Worm (Caenorhabditis elegans) whole organism, L1 larva: ENCODE data around the gene F47C12.7.

ENCODE experiments used
- C04F5.9 ChIP-seq: sonication (generic microtip); optimal IDR thresholded peaks from 2 replicates; lab custom pipeline; 2016; ENCODE audit warnings: missing genetic modification characterization, missing compliant biosample characterization
- C16A3.4 ChIP-seq: fragments of 150-350 bp; optimal IDR thresholded peaks from 2 replicates; lab custom pipeline; 2014; ENCODE audit warnings: missing biosample characterization, missing genetic modification characterization
- C34B4.2 ChIP-seq: sonication (generic microtip); optimal IDR thresholded peaks from 2 replicates; lab custom pipeline; 2017; ENCODE audit warnings: mild to moderate bottlenecking, missing genetic modification characterization, missing compliant biosample characterization
- F16B12.6 ChIP-seq: fragments of 150-350 bp; optimal IDR thresholded peaks from 2 replicates; lab custom pipeline; 2014; ENCODE audit warnings: missing biosample characterization, missing genetic modification characterization
- aha-1 ChIP-seq: fragments of 150-350 bp; optimal IDR thresholded peaks from 2 replicates; lab custom pipeline; 2014; ENCODE audit warnings: missing biosample characterization, missing genetic modification characterization
- alr-1 ChIP-seq: fragments of 200-800 bp; sonication (Bioruptor generic); optimal IDR thresholded peaks from 2 replicates; lab custom pipeline; 2018; ENCODE audit warnings: borderline replicate concordance, mild to moderate bottlenecking, missing genetic modification characterization, missing compliant biosample characterization
- blmp-1 ChIP-seq: fragments of 150-350 bp; optimal IDR thresholded peaks from 2 replicates; lab custom pipeline; 2014; ENCODE audit warnings: missing biosample characterization, missing genetic modification characterization
- ceh-88 ChIP-seq: fragments of 200-800 bp; sonication (Bioruptor generic); IDR thresholded peaks from 2 replicates; pipeline ENCODE4 v1.3.6; 2022; ENCODE audit warnings: missing genetic modification characterization, missing compliant biosample characterization
- ceh-90 ChIP-seq: sonication (generic microtip); optimal IDR thresholded peaks from 2 replicates; lab custom pipeline; 2016; ENCODE audit warnings: missing genetic modification characterization, missing compliant biosample characterization
- ces-1 ChIP-seq: fragments of 150-350 bp; optimal IDR thresholded peaks from 2 replicates; lab custom pipeline; 2014; ENCODE audit warnings: missing biosample characterization, missing genetic modification reagents, missing genetic modification characterization
- dpl-1 ChIP-seq, 3 experiments: fragments of 150-350 bp in 2 of 3; sonication (generic microtip) in 1 of 3; optimal IDR thresholded peaks; 2 replicates each; lab custom pipeline; 2014 to 2017; ENCODE audit warnings: missing biosample characterization in 3 of 3, missing genetic modification characterization in 3 of 3, missing genetic modification reagents in 3 of 3
- efl-1 ChIP-seq, 4 experiments: fragments of 150-350 bp; optimal IDR thresholded peaks in 3 of 4; peaks in 1 of 4; 1 replicate in 1 of 4; 2 replicates in 3 of 4; lab custom pipeline; 2014; ENCODE audit warnings: missing biosample characterization in 2 of 4, missing genetic modification characterization in 2 of 4, missing genetic modification reagents in 2 of 4
- egl-27 ChIP-seq, 2 experiments: fragments of 150-350 bp in 1 of 2; sonication (generic microtip); optimal IDR thresholded peaks; 3 replicates each; lab custom pipeline; 2017 to 2018; ENCODE audit warnings: missing biosample characterization in 2 of 2, missing genetic modification characterization in 2 of 2, missing genetic modification reagents in 2 of 2
- elt-2 ChIP-seq: sonication (generic microtip); optimal IDR thresholded peaks from 2 replicates; lab custom pipeline; 2016; ENCODE audit warnings: missing genetic modification characterization, mild to moderate bottlenecking, inconsistent platforms, missing compliant biosample characterization, missing genetic modification reagents
- elt-3 ChIP-seq, 6 experiments: fragments of 150-350 bp in 1 of 6; sonication (generic microtip); optimal IDR thresholded peaks; 2 replicates each; lab custom pipeline; 2017 to 2018; ENCODE audit warnings: missing biosample characterization in 6 of 6, missing genetic modification characterization in 6 of 6, inconsistent platforms in 1 of 6
- fos-1 ChIP-seq: fragments of 150-350 bp; optimal IDR thresholded peaks from 2 replicates; lab custom pipeline; 2014; ENCODE audit warnings: missing biosample characterization, missing genetic modification characterization
- hlh-4 ChIP-seq: sonication (generic microtip); optimal IDR thresholded peaks from 2 replicates; lab custom pipeline; 2016; ENCODE audit warnings: mild to moderate bottlenecking, missing genetic modification characterization, missing compliant biosample characterization
- hpl-2 ChIP-seq: fragments of 150-350 bp; optimal IDR thresholded peaks from 2 replicates; lab custom pipeline; 2014; ENCODE audit warnings: missing biosample characterization, missing genetic modification reagents, missing genetic modification characterization
- lin-14 ChIP-seq: fragments of 200-800 bp; sonication (Bioruptor generic); optimal IDR thresholded peaks from 2 replicates; lab custom pipeline; 2018; ENCODE audit warnings: mild to moderate bottlenecking, missing genetic modification characterization, moderate library complexity, missing compliant biosample characterization
- lin-15B ChIP-seq: fragments of 150-350 bp; sonication (generic microtip); optimal IDR thresholded peaks from 3 replicates; lab custom pipeline; 2014; ENCODE audit warnings: missing biosample characterization, missing genetic modification characterization
- lin-35 ChIP-seq, 2 experiments: fragments of 150-350 bp; optimal IDR thresholded peaks; 2 replicates each; lab custom pipeline; 2014; ENCODE audit warnings: missing biosample characterization in 2 of 2, missing genetic modification characterization in 2 of 2, missing genetic modification reagents in 2 of 2
- lin-39 ChIP-seq: fragments of 150-350 bp; optimal IDR thresholded peaks from 2 replicates; lab custom pipeline; 2014; ENCODE audit warnings: missing biosample characterization, missing genetic modification reagents, missing genetic modification characterization
- lsy-2 ChIP-seq, 2 experiments: fragments of 150-350 bp; optimal IDR thresholded peaks; 2 replicates each; lab custom pipeline; 2014; ENCODE audit warnings: missing biosample characterization in 2 of 2, missing genetic modification characterization in 2 of 2
- mab-9 ChIP-seq: fragments of 200-800 bp; sonication (Bioruptor generic); IDR thresholded peaks from 2 replicates; pipeline ENCODE4 v1.3.6; 2022; ENCODE audit warnings: missing genetic modification reagents, missing genetic modification characterization, missing compliant biosample characterization
- mdl-1 ChIP-seq, 2 experiments: fragments of 150-350 bp; optimal IDR thresholded peaks; 2 replicates each; lab custom pipeline; 2014 to 2017; ENCODE audit warnings: missing biosample characterization in 2 of 2, missing genetic modification characterization in 2 of 2, inconsistent platforms in 1 of 2
- mef-2 ChIP-seq: fragments of 150-350 bp; optimal IDR thresholded peaks from 2 replicates; lab custom pipeline; 2014; ENCODE audit warnings: missing biosample characterization, missing genetic modification characterization
- nhr-19 ChIP-seq: fragments of 200-800 bp; sonication (Bioruptor generic); conservative IDR thresholded peaks from 2 replicates; pipeline ENCODE4 v1.3.6; 2022; ENCODE audit warnings: missing genetic modification characterization, missing compliant biosample characterization
- nhr-237 ChIP-seq: fragments of 150-350 bp; optimal IDR thresholded peaks from 2 replicates; lab custom pipeline; 2014; ENCODE audit warnings: missing biosample characterization, missing genetic modification characterization
- nhr-28 ChIP-seq: fragments of 150-350 bp; optimal IDR thresholded peaks from 2 replicates; lab custom pipeline; 2014; ENCODE audit warnings: missing biosample characterization, missing genetic modification characterization
- nhr-76 ChIP-seq: sonication (generic microtip); optimal IDR thresholded peaks from 2 replicates; lab custom pipeline; 2017; ENCODE audit warnings: missing biosample characterization, missing genetic modification characterization
- nhr-77 ChIP-seq: fragments of 150-350 bp; optimal IDR thresholded peaks from 2 replicates; lab custom pipeline; 2014; ENCODE audit warnings: missing biosample characterization, missing genetic modification characterization
- nhr-84 ChIP-seq: sonication (generic microtip); optimal IDR thresholded peaks from 2 replicates; lab custom pipeline; 2017; ENCODE audit warnings: missing biosample characterization, missing genetic modification characterization
- pax-3 ChIP-seq: fragments of 200-800 bp; sonication (Bioruptor generic); optimal IDR thresholded peaks from 2 replicates; lab custom pipeline; 2018; ENCODE audit warnings: mild to moderate bottlenecking, missing genetic modification characterization, moderate library complexity, missing compliant biosample characterization
- pqm-1 ChIP-seq: sonication (generic microtip); optimal IDR thresholded peaks from 3 replicates; lab custom pipeline; 2017; ENCODE audit warnings: missing biosample characterization, missing genetic modification characterization
- rnt-1 ChIP-seq: sonication (generic microtip); optimal IDR thresholded peaks from 2 replicates; lab custom pipeline; 2016; ENCODE audit warnings: mild to moderate bottlenecking, missing genetic modification characterization, moderate library complexity, missing compliant biosample characterization
- snpc-4 ChIP-seq: fragments of 150-350 bp; optimal IDR thresholded peaks from 2 replicates; lab custom pipeline; 2014; ENCODE audit warnings: missing biosample characterization, missing genetic modification characterization
- snu-23 ChIP-seq: sonication (generic microtip); optimal IDR thresholded peaks from 2 replicates; lab custom pipeline; 2016; ENCODE audit warnings: missing genetic modification characterization, missing compliant biosample characterization
- sptf-1 ChIP-seq: fragments of 150-350 bp; optimal IDR thresholded peaks from 2 replicates; lab custom pipeline; 2014; ENCODE audit warnings: missing biosample characterization, missing genetic modification characterization
- unc-130 ChIP-seq: fragments of 150-350 bp; optimal IDR thresholded peaks from 2 replicates; lab custom pipeline; 2017; ENCODE audit warnings: missing biosample characterization, missing genetic modification characterization, inconsistent platforms
- unc-30 ChIP-seq: sonication (generic microtip); optimal IDR thresholded peaks from 2 replicates; lab custom pipeline; 2017; ENCODE audit warnings: missing biosample characterization, missing genetic modification characterization
- unc-62 ChIP-seq: fragments of 150-350 bp; optimal IDR thresholded peaks from 2 replicates; lab custom pipeline; 2014; ENCODE audit warnings: missing biosample characterization, missing genetic modification reagents, missing genetic modification characterization
- unc-86 ChIP-seq: sonication (generic microtip); optimal IDR thresholded peaks from 2 replicates; lab custom pipeline; 2016; ENCODE audit warnings: missing genetic modification characterization, missing compliant biosample characterization
- vab-15 ChIP-seq: sonication (generic microtip); optimal IDR thresholded peaks from 2 replicates; lab custom pipeline; 2017; ENCODE audit warnings: missing genotype, mild to moderate bottlenecking, missing genetic modification characterization, missing compliant biosample characterization
- xbp-1 ChIP-seq: sonication (generic microtip); optimal IDR thresholded peaks from 2 replicates; lab custom pipeline; 2016; ENCODE audit warnings: missing genetic modification characterization, missing compliant biosample characterization

Gene F47C12.7

ce11 chrIV:4034883-4035282 is 39.6 kb upstream of the F47C12.7 start, which contains the start of gene hlh-30 (continued):
- TF ChIP-seq pqm-1 (tag; lab: Kevin White, UChicago) = no peak
- peak; percentile 15 for TF ChIP-seq mef-2 (tag; lab: Kevin White, UChicago)
- TF ChIP-seq nhr-237 = no peak

- TF ChIP-seq nhr-28 (tag; lab: Kevin White, UChicago) (no peak), snu-23 (GFP tag; lab: Kevin White, UChicago) (peak; percentile 19), ceh-88 (GFP tag; lab: Robert Waterston, UW) (no peak), efl-1 (optimal IDR thresholded peaks at IDR 0.05; lab: Kevin White, UChicago) (peak in 1 of 2 experiments; percentile 16), efl-1 (GFP tag; optimal IDR thresholded peaks at IDR 0.05 in 1 of 2; lab: Kevin White, UChicago) (no peak), lsy-2 (tag; optimal IDR thresholded peaks at IDR 0.05; lab: Kevin White, UChicago) (peak in 1 of 2 experiments; percentile 38), blmp-1 (tag; lab: Kevin White, UChicago) (peak; percentile 34), lin-14 (GFP tag; lab: Kevin White, UChicago) (peak; percentile 60), rnt-1 (tag; lab: Kevin White, UChicago) (peak; percentile 31)
Observed at ce11 chrIV:4033490-4033889, 38.2 kb upstream of the F47C12.7 start.

DNA sequence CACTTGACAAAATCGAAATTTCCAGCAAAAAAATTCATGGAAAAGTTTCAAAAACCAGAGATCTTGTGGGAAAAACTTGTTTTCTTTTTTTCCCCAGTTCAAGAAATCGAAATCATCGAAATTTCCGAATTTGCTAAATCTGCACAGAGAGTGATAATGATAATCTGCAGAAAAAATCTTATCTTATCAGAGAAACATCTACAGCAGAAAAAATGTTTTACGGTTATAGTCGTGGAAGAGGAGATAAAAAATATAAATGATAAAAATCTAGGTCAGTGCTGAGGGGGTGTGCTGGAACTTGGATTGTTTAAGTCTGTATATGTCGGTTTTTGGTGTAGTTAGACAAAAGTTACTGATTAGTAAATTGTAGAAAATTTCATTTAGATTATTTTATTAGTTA is 37.1 kb upstream of the F47C12.7 start:
- TF ChIP-seq blmp-1 (tag; lab: Kevin White, UChicago) = peak; percentile 38
- no peak for TF ChIP-seq pax-3
- TF ChIP-seq hpl-2 (GFP tag; lab: Kevin White, UChicago) = no peak
- TF ChIP-seq F16B12.6 = no peak
- no peak for TF ChIP-seq dpl-1 (GFP tag; optimal IDR thresholded peaks at IDR 0.05; lab: Kevin White, UChicago)
- peak in 2 of 6 experiments; percentile 22 to 65 for TF ChIP-seq elt-3 (tag; optimal IDR thresholded peaks at IDR 0.05; lab: Kevin White, UChicago)
- TF ChIP-seq sptf-1 (tag; lab: Kevin White, UChicago) = no peak
- TF ChIP-seq vab-15 (tag; lab: Kevin White, UChicago) = no peak
- no peak for TF ChIP-seq rnt-1 (tag; lab: Kevin White, UChicago)
- TF ChIP-seq elt-2 = peak; percentile 58
- TF ChIP-seq nhr-77 (tag; lab: Kevin White, UChicago) = no peak

DNA sequence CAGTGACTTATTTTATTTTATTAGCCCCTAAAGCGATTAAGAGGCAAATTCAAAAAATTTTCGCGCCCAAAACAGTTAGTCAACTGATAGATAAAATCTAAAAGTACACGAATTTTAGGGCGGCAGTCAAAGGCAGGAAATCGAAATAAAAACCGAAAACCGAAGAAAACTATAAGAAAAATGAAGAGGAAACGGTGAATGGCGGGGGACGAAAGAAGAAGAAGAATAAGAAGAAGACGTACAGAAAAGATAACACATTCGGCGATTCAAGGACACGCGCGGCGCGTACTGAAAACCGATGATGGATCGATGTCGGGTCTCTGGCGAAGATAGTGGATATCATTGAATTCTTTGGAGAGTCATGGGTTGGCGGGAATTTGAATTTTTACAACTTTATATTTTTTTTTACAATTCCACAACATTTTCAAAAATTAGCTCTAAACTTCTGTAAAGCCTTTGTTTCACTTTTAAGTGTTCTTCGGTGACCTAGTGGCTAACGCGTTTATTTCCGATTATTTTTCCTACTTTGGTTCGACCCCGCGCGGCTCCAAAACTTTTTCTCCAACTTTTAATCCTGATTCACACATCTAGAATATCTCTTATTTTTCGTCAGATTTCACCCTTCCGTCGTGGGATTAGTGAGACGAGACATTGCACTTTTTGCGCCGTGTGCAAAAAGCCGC is 35.8 kb upstream of the F47C12.7 start:
- no peak for TF ChIP-seq snpc-4
- no peak for TF ChIP-seq mab-9 (GFP tag; lab: Robert Waterston, UW)
- TF ChIP-seq lin-14 (GFP tag; lab: Kevin White, UChicago) = peak; percentile 81
- TF ChIP-seq C04F5.9 = no peak
- TF ChIP-seq xbp-1 (tag; lab: Kevin White, UChicago) = no peak
- TF ChIP-seq C16A3.4 (tag; lab: Kevin White, UChicago) = no peak
- TF ChIP-seq unc-30 = no peak
- TF ChIP-seq nhr-76 (tag; lab: Kevin White, UChicago) = no peak
- no peak for TF ChIP-seq lin-39
- TF ChIP-seq C34B4.2 (tag; lab: Kevin White, UChicago) = no peak
- no peak for TF ChIP-seq sptf-1 (tag; lab: Kevin White, UChicago)
- TF ChIP-seq hlh-4 (tag; lab: Kevin White, UChicago) = no peak
- no peak for TF ChIP-seq nhr-237
- TF ChIP-seq nhr-84 (tag; lab: Kevin White, UChicago) = no peak
- TF ChIP-seq fos-1 (tag; lab: Kevin White, UChicago) = no peak
- TF ChIP-seq unc-86 = no peak
- TF ChIP-seq aha-1 (tag; lab: Kevin White, UChicago) = no peak
- peak in 1 of 2 experiments; percentile 49 for TF ChIP-seq lsy-2 (tag; optimal IDR thresholded peaks at IDR 0.05; lab: Kevin White, UChicago)
- TF ChIP-seq unc-130 = no peak
- TF ChIP-seq vab-15 (tag; lab: Kevin White, UChicago) = no peak
- TF ChIP-seq nhr-19 = peak; percentile 29; the same call in 1 of the 2 replicates
- TF ChIP-seq egl-27 (tag; optimal IDR thresholded peaks at IDR 0.05; lab: Kevin White, UChicago) = no peak
- no peak for TF ChIP-seq ces-1 (GFP tag; lab: Kevin White, UChicago)
- TF ChIP-seq hpl-2 (GFP tag; lab: Kevin White, UChicago) = no peak
- TF ChIP-seq ceh-90 = no peak
- TF ChIP-seq alr-1 (tag; lab: Kevin White, UChicago) = no peak
- peak; percentile 76 for TF ChIP-seq snu-23 (GFP tag; lab: Kevin White, UChicago)
- TF ChIP-seq rnt-1 (tag; lab: Kevin White, UChicago) = peak; percentile 35
- TF ChIP-seq lin-35 (GFP tag; optimal IDR thresholded peaks at IDR 0.05; lab: Kevin White, UChicago) = peak; percentile 72 to 85
- no peak for TF ChIP-seq unc-62 (GFP tag; lab: Kevin White, UChicago)
- peak; percentile 61 for TF ChIP-seq lin-15B (tag; lab: Kevin White, UChicago)
- TF ChIP-seq ceh-88 (GFP tag; lab: Robert Waterston, UW) = no peak
- TF ChIP-seq mdl-1 (tag; optimal IDR thresholded peaks at IDR 0.05; lab: Kevin White, UChicago) = peak in 1 of 2 experiments; percentile 43
